Fruit fly (Drosophila melanogaster): ENCODE data around the gene Dd.

Gene Dd

dm6 chrX:21349800-21350309 is 26.0 kb upstream of the Dd start, which contains the start of the genes peng and sol (continued):
- TF ChIP-seq BtbVII (GFP tag; optimal IDR thresholded peaks at IDR 0.05) (peak; percentile 47), yki (optimal IDR thresholded peaks at IDR 0.05) (no peak), toy (GFP tag; IDR thresholded peaks at IDR 0.05) (no peak), CG7556 (GFP tag; optimal IDR thresholded peaks at IDR 0.05) (peak; percentile 65), zen2 (GFP tag; IDR thresholded peaks at IDR 0.05; ENCODE audit: partially characterized antibody) (no peak; the same call in 2 of the 3 replicates), CG11695 (GFP tag; IDR thresholded peaks at IDR 0.05) (peak; percentile 54; the same call in 2 of the 3 replicates), bsh (GFP tag; optimal IDR thresholded peaks at IDR 0.05) (peak in 1 of 2 experiments; percentile 65), cato (GFP tag; optimal IDR thresholded peaks at IDR 0.05; ENCODE audit: borderline replicate concordance) (peak; percentile 59), wdn (GFP tag; IDR thresholded peaks at IDR 0.05) (peak; percentile 56), CG3407 (GFP tag; optimal IDR thresholded peaks at IDR 0.05) (no peak), CG12659 (GFP tag; optimal IDR thresholded peaks at IDR 0.05) (peak; percentile 70), CG10431 (GFP tag; optimal IDR thresholded peaks at IDR 0.05) (peak; percentile 21), CG17385 (GFP tag; optimal IDR thresholded peaks at IDR 0.05) (peak; percentile 76), CG10267 (tag; optimal IDR thresholded peaks at IDR 0.05) (peak; percentile 93), insv (GFP tag; optimal IDR thresholded peaks at IDR 0.05) (peak in 1 of 2 experiments; percentile 45), pzg (GFP tag; optimal IDR thresholded peaks at IDR 0.05) (peak; percentile 42), z (GFP tag; IDR thresholded peaks at IDR 0.05) (no peak), CG2889 (GFP tag; IDR thresholded peaks at IDR 0.05) (peak; percentile 65; the same call in 1 of the 3 replicates), Myb (GFP tag; optimal IDR thresholded peaks at IDR 0.05) (peak; percentile 44), CG43689 (GFP tag; IDR thresholded peaks at IDR 0.05) (no peak), Dref (GFP tag; IDR thresholded peaks at IDR 0.05) (peak; percentile 31), CG4328 (GFP tag; optimal IDR thresholded peaks at IDR 0.05) (peak; percentile 47), CG4730 (GFP tag; IDR thresholded peaks at IDR 0.05) (peak; percentile 23; the same call in 1 of the 2 replicates), nmo (GFP tag; optimal IDR thresholded peaks at IDR 0.05) (peak; percentile 85), aop (GFP tag; IDR thresholded peaks at IDR 0.05) (no peak), CG1602 (GFP tag; optimal IDR thresholded peaks at IDR 0.05) (peak; percentile 77), gcm2 (GFP tag; optimal IDR thresholded peaks at IDR 0.05) (peak; percentile 39), CG17361 (GFP tag; IDR thresholded peaks at IDR 0.05) (peak; percentile 84; the same call in 2 of the 3 replicates), CG18599 (GFP tag; optimal IDR thresholded peaks at IDR 0.05) (peak; percentile 71), E2f1 (GFP tag; IDR thresholded peaks at IDR 0.05) (peak; percentile 49; the same call in 1 of the 2 replicates), Sox100B (GFP tag; optimal IDR thresholded peaks at IDR 0.05) (no peak), CG15011 (GFP tag; optimal IDR thresholded peaks at IDR 0.05) (no peak), B-H2 (GFP tag; optimal IDR thresholded peaks at IDR 0.05) (peak; percentile 51), nerfin-1 (tag; optimal IDR thresholded peaks at IDR 0.05) (peak; percentile 45), disco-r (GFP tag; optimal IDR thresholded peaks at IDR 0.05) (peak; percentile 33), Oaz (GFP tag; IDR thresholded peaks at IDR 0.05) (peak; percentile 54), Six4 (GFP tag; optimal IDR thresholded peaks at IDR 0.05) (peak; percentile 72), usp (GFP tag; optimal IDR thresholded peaks at IDR 0.05) (no peak), CG12744 (GFP tag; optimal IDR thresholded peaks at IDR 0.05) (peak; percentile 46), CG5953 (GFP tag; IDR thresholded peaks at IDR 0.05) (no peak), scrt (GFP tag; optimal IDR thresholded peaks at IDR 0.05) (peak; percentile 27), tll (GFP tag; optimal IDR thresholded peaks at IDR 0.05) (no peak), Deaf1 (tag; optimal IDR thresholded peaks at IDR 0.05) (peak; percentile 18), CG13287 (GFP tag; IDR thresholded peaks at IDR 0.05; ENCODE audit: partially characterized antibody) (0 out of 2 replicates have a peak, but pooled peaks have one; percentile 12), CG14667 (GFP tag; IDR thresholded peaks at IDR 0.05) (no peak), CG11723 (GFP tag; optimal IDR thresholded peaks at IDR 0.05) (peak; percentile 57), pfk (GFP tag; optimal IDR thresholded peaks at IDR 0.05) (no peak), CG6854 (GFP tag; optimal IDR thresholded peaks at IDR 0.05) (peak; percentile 38), CG11456 (GFP tag; IDR thresholded peaks at IDR 0.05) (no peak; the same call in 2 of the 3 replicates), Mrtf (GFP tag; IDR thresholded peaks at IDR 0.05) (peak; percentile 52; the same call in 1 of the 3 replicates)

Measured in whole organism, embryonic.